Worm (Caenorhabditis elegans) whole organism, L4 larva: ENCODE measurements around the gene C08E8.4.

Source experiments
- F10B5.3 ChIP-seq: sonication (generic microtip); optimal IDR thresholded peaks from 2 replicates; lab custom pipeline; 2016; ENCODE audit warnings: mild to moderate bottlenecking, missing genetic modification characterization, missing compliant biosample characterization
- F26F4.8 ChIP-seq: fragments of 200-800 bp; sonication (Bioruptor generic); conservative IDR thresholded peaks from 2 replicates; pipeline ENCODE4 v1.3.6; 2022; ENCODE audit warnings: missing genetic modification characterization, missing compliant biosample characterization
- F44E2.7 ChIP-seq: fragments of 200-800 bp; sonication (Bioruptor generic); IDR thresholded peaks from 2 replicates; pipeline ENCODE4 v2.1.2; 2022; ENCODE audit warnings: missing genetic modification characterization, missing compliant biosample characterization
- F49E8.2 ChIP-seq: sonication (generic microtip); optimal IDR thresholded peaks from 2 replicates; lab custom pipeline; 2016; ENCODE audit warnings: missing compliant biosample characterization, mild to moderate bottlenecking, missing genetic modification characterization, borderline replicate concordance
- R02D3.7 ChIP-seq: fragments of 150-350 bp; sonication (generic microtip); optimal IDR thresholded peaks from 3 replicates; lab custom pipeline; 2014; ENCODE audit warnings: missing biosample characterization, missing genetic modification characterization
- Y105C5A.15 ChIP-seq: fragments of 200-800 bp; sonication (Bioruptor generic); IDR thresholded peaks from 2 replicates; pipeline ENCODE4 v1.3.6; 2022; ENCODE audit warnings: missing genetic modification characterization, missing compliant biosample characterization
- arid-1 ChIP-seq: fragments of 200-800 bp; sonication (Bioruptor generic); conservative IDR thresholded peaks from 2 replicates; pipeline ENCODE4 v1.3.6; 2022; ENCODE audit warnings: missing genetic modification reagents, missing genetic modification characterization, missing compliant biosample characterization
- ceh-32 ChIP-seq: sonication (generic microtip); optimal IDR thresholded peaks from 2 replicates; lab custom pipeline; 2016; ENCODE audit warnings: mild to moderate bottlenecking, missing genetic modification characterization, missing compliant biosample characterization; ENCODE audit not compliant: poor library complexity
- ceh-82 ChIP-seq: sonication (generic microtip); optimal IDR thresholded peaks from 2 replicates; lab custom pipeline; 2017; ENCODE audit warnings: missing biosample characterization, missing genetic modification characterization
- cey-2 ChIP-seq: sonication (generic microtip); optimal IDR thresholded peaks from 3 replicates; lab custom pipeline; 2017; ENCODE audit warnings: missing genetic modification characterization, mild to moderate bottlenecking, missing compliant biosample characterization, antibody characterized with exemption, borderline replicate concordance; ENCODE audit not compliant: insufficient read depth
- ctbp-1 ChIP-seq: fragments of 200-800 bp; sonication (Bioruptor generic); IDR thresholded peaks from 2 replicates; pipeline ENCODE4 v1.3.6; 2022; ENCODE audit warnings: missing genetic modification reagents, missing genetic modification characterization, missing compliant biosample characterization
- daf-16 ChIP-seq, 3 experiments: sonication (generic microtip); optimal IDR thresholded peaks; 2 replicates each; lab custom pipeline; 2016 to 2017; ENCODE audit warnings: missing genetic modification characterization in 3 of 3, missing genetic modification reagents in 3 of 3, mild to moderate bottlenecking in 2 of 3, missing compliant biosample characterization in 2 of 3, missing biosample characterization in 1 of 3, moderate library complexity in 1 of 3
- daf-8 ChIP-seq: fragments of 200-800 bp; sonication (Bioruptor generic); IDR thresholded peaks from 2 replicates; pipeline ENCODE4 v1.3.6; 2022; ENCODE audit warnings: missing genetic modification characterization, missing compliant biosample characterization
- dmd-6 ChIP-seq: fragments of 200-800 bp; sonication (Bioruptor generic); IDR thresholded peaks from 2 replicates; pipeline ENCODE4 v1.3.6; 2022; ENCODE audit warnings: missing genetic modification reagents, missing genetic modification characterization, missing compliant biosample characterization
- dve-1 ChIP-seq: sonication (generic microtip); optimal IDR thresholded peaks from 2 replicates; lab custom pipeline; 2017; ENCODE audit warnings: antibody characterized with exemption, mild to moderate bottlenecking, missing genetic modification characterization, missing compliant biosample characterization; ENCODE audit not compliant: insufficient read depth
- egl-27 ChIP-seq: sonication (generic microtip); optimal IDR thresholded peaks from 3 replicates; lab custom pipeline; 2017; ENCODE audit warnings: missing biosample characterization, missing genetic modification reagents, missing genetic modification characterization
- fos-1 ChIP-seq: fragments of 150-350 bp; optimal IDR thresholded peaks from 2 replicates; lab custom pipeline; 2014; ENCODE audit warnings: missing biosample characterization, missing genetic modification characterization
- hif-1 ChIP-seq, 2 experiments: sonication (generic microtip); optimal IDR thresholded peaks; 2 replicates each; lab custom pipeline; 2016 to 2017; ENCODE audit warnings: missing compliant biosample characterization in 2 of 2, missing genetic modification characterization in 2 of 2, missing genetic modification reagents in 2 of 2, missing genotype in 2 of 2, mild to moderate bottlenecking in 1 of 2
- hlh-11 ChIP-seq: fragments of 200-800 bp; sonication (Bioruptor generic); optimal IDR thresholded peaks from 2 replicates; lab custom pipeline; 2018; ENCODE audit warnings: mild to moderate bottlenecking, missing genetic modification characterization, missing compliant biosample characterization
- hlh-30 ChIP-seq: sonication (generic microtip); optimal IDR thresholded peaks from 2 replicates; lab custom pipeline; 2017; ENCODE audit warnings: antibody characterized with exemption, mild to moderate bottlenecking, missing genetic modification characterization, missing compliant biosample characterization; ENCODE audit not compliant: insufficient read depth
- jun-1 ChIP-seq: fragments of 150-350 bp; optimal IDR thresholded peaks from 2 replicates; lab custom pipeline; 2014; ENCODE audit warnings: missing biosample characterization, missing genetic modification reagents, missing genetic modification characterization
- lin-29 ChIP-seq: fragments of 200-800 bp; sonication (Bioruptor generic); IDR thresholded peaks from 2 replicates; pipeline ENCODE4 v1.3.6; 2022; ENCODE audit warnings: missing genetic modification reagents, missing genetic modification characterization, missing compliant biosample characterization
- lir-3 ChIP-seq: sonication (generic microtip); optimal IDR thresholded peaks from 2 replicates; lab custom pipeline; 2016; ENCODE audit warnings: mild to moderate bottlenecking, missing genetic modification characterization, missing compliant biosample characterization
- mdt-29 ChIP-seq: fragments of 200-800 bp; sonication (Bioruptor generic); IDR thresholded peaks from 2 replicates; pipeline ENCODE4 v1.3.6; 2022; ENCODE audit warnings: missing genetic modification reagents, missing genetic modification characterization, missing compliant biosample characterization
- mep-1 ChIP-seq: fragments of 150-350 bp; sonication (generic microtip); optimal IDR thresholded peaks from 3 replicates; lab custom pipeline; 2014; ENCODE audit warnings: missing biosample characterization, missing genetic modification characterization
- mxl-3 ChIP-seq: fragments of 200-800 bp; sonication (Bioruptor generic); optimal IDR thresholded peaks from 2 replicates; lab custom pipeline; 2018; ENCODE audit warnings: mild to moderate bottlenecking, missing genetic modification characterization, missing compliant biosample characterization
- nhr-237 ChIP-seq: sonication (generic microtip); optimal IDR thresholded peaks from 2 replicates; lab custom pipeline; 2017; ENCODE audit warnings: missing biosample characterization, missing genetic modification characterization
- nhr-28 ChIP-seq: fragments of 150-350 bp; optimal IDR thresholded peaks from 2 replicates; lab custom pipeline; 2014; ENCODE audit warnings: missing biosample characterization, missing genetic modification characterization
- nhr-42 ChIP-seq: fragments of 200-800 bp; sonication (Bioruptor generic); IDR thresholded peaks from 2 replicates; pipeline ENCODE4 v1.3.6; 2022; ENCODE audit warnings: missing genetic modification characterization, missing compliant biosample characterization
- nhr-48 ChIP-seq: sonication (generic microtip); optimal IDR thresholded peaks from 2 replicates; lab custom pipeline; 2016; ENCODE audit warnings: mild to moderate bottlenecking, missing genetic modification characterization, missing compliant biosample characterization
- nhr-77 ChIP-seq: fragments of 150-350 bp; optimal IDR thresholded peaks from 2 replicates; lab custom pipeline; 2014; ENCODE audit warnings: missing biosample characterization, missing genetic modification characterization
- php-3 ChIP-seq: fragments of 200-800 bp; sonication (Bioruptor generic); IDR thresholded peaks from 2 replicates; pipeline ENCODE4 v1.3.6; 2022; ENCODE audit warnings: missing genetic modification reagents, missing genetic modification characterization, missing compliant biosample characterization
- pqm-1 ChIP-seq: sonication (generic microtip); optimal IDR thresholded peaks from 2 replicates; lab custom pipeline; 2017; ENCODE audit warnings: missing biosample characterization, missing genetic modification characterization
- spr-1 ChIP-seq: sonication (generic microtip); optimal IDR thresholded peaks from 2 replicates; lab custom pipeline; 2016; ENCODE audit warnings: mild to moderate bottlenecking, missing genetic modification characterization, missing compliant biosample characterization
- tag-97 ChIP-seq: fragments of 200-800 bp; sonication (Bioruptor generic); IDR thresholded peaks from 2 replicates; pipeline ENCODE4 v1.3.6; 2022; ENCODE audit warnings: missing genetic modification characterization, missing compliant biosample characterization
- tra-1 ChIP-seq: fragments of 200-800 bp; sonication (Bioruptor generic); IDR thresholded peaks from 2 replicates; pipeline ENCODE4 v1.3.6; 2022; ENCODE audit warnings: missing genetic modification reagents, missing genetic modification characterization, missing compliant biosample characterization
- zag-1 ChIP-seq: fragments of 150-350 bp; optimal IDR thresholded peaks from 2 replicates; lab custom pipeline; 2014; ENCODE audit warnings: missing biosample characterization, missing genetic modification characterization
- zfp-3 ChIP-seq: fragments of 200-800 bp; sonication (Bioruptor generic); conservative IDR thresholded peaks from 2 replicates; pipeline ENCODE4 v1.3.6; 2022; ENCODE audit warnings: missing genetic modification reagents, missing genetic modification characterization, missing compliant biosample characterization
- zip-2 ChIP-seq: fragments of 150-350 bp; optimal IDR thresholded peaks from 2 replicates; lab custom pipeline; 2014; ENCODE audit warnings: missing biosample characterization, missing genetic modification characterization
- ztf-11 ChIP-seq: fragments of 150-350 bp; optimal IDR thresholded peaks from 2 replicates; lab custom pipeline; 2014; ENCODE audit warnings: missing biosample characterization, missing genetic modification characterization

Gene C08E8.4

ce11 chrV:18371579-18371978 is at the start of gene C08E8.4:
C08E8.4 (plus strand) TSS chrV:18371846.
- no peak for TF ChIP-seq ceh-32 (tag; lab: Kevin White, UChicago)
- TF ChIP-seq spr-1: no peak
- no peak for TF ChIP-seq nhr-42 (GFP tag; lab: Robert Waterston, UW)
- no peak for TF ChIP-seq tra-1
- no peak for TF ChIP-seq dmd-6
- TF ChIP-seq daf-8 (GFP tag; lab: Robert Waterston, UW): no peak
- TF ChIP-seq ztf-11 (tag; lab: Kevin White, UChicago): no peak
- TF ChIP-seq ceh-82 (tag; lab: Kevin White, UChicago): no peak
- TF ChIP-seq hlh-30: peak; percentile 35
- TF ChIP-seq ctbp-1 (GFP tag; lab: Robert Waterston, UW): no peak
- TF ChIP-seq nhr-237 (tag; lab: Kevin White, UChicago): no peak
- TF ChIP-seq F26F4.8 (GFP tag; lab: Robert Waterston, UW): no peak
- no peak for TF ChIP-seq egl-27 (tag; lab: Kevin White, UChicago)
- TF ChIP-seq lir-3 (tag; lab: Kevin White, UChicago): no peak
- no peak for TF ChIP-seq F49E8.2
- no peak for TF ChIP-seq R02D3.7
- TF ChIP-seq nhr-48: no peak
- TF ChIP-seq php-3 (GFP tag; lab: Robert Waterston, UW): peak; percentile 64; the same call in 1 of the 2 replicates
- peak; percentile 61 for TF ChIP-seq pqm-1 (tag; lab: Kevin White, UChicago)
- TF ChIP-seq hif-1 (tag; optimal IDR thresholded peaks at IDR 0.05; lab: Kevin White, UChicago): no peak
- peak; percentile 72 for TF ChIP-seq dve-1 (tag; lab: Kevin White, UChicago)
- no peak for TF ChIP-seq cey-2 (tag; lab: Kevin White, UChicago)
- peak; percentile 10 for TF ChIP-seq mep-1
- TF ChIP-seq arid-1 (GFP tag; lab: Robert Waterston, UW): no peak
- TF ChIP-seq zfp-3 (GFP tag; lab: Robert Waterston, UW): no peak
- TF ChIP-seq mdt-29: no peak
- TF ChIP-seq daf-16 (GFP tag; optimal IDR thresholded peaks at IDR 0.05; lab: Kevin White, UChicago): no peak
- TF ChIP-seq daf-16 (tag; optimal IDR thresholded peaks at IDR 0.05; lab: Kevin White, UChicago): peak; percentile 100
- TF ChIP-seq hlh-11 (tag; lab: Kevin White, UChicago): no peak
- peak; percentile 29 for TF ChIP-seq nhr-28 (tag; lab: Kevin White, UChicago)
- no peak for TF ChIP-seq Y105C5A.15
- peak; percentile 6 for TF ChIP-seq nhr-77 (tag; lab: Kevin White, UChicago)
- no peak for TF ChIP-seq lin-29 (GFP tag; lab: Robert Waterston, UW)
- TF ChIP-seq zag-1 (tag; lab: Kevin White, UChicago): no peak
- TF ChIP-seq F10B5.3: no peak
- no peak for TF ChIP-seq tag-97 (GFP tag; lab: Robert Waterston, UW)

ce11 chrV:18323231-18323630 is 48.4 kb upstream of the C08E8.4 start, which contains the start of gene B0462.5:
B0462.5 (minus strand) TSS chrV:18323331.
- TF ChIP-seq pqm-1 (tag; lab: Kevin White, UChicago) (peak; percentile 74), mxl-3 (no peak)

- no peak for TF ChIP-seq F44E2.7 (GFP tag; lab: Robert Waterston, UW)
- peak; percentile 39 for TF ChIP-seq hlh-11 (tag; lab: Kevin White, UChicago)
- peak; percentile 66 for TF ChIP-seq pqm-1 (tag; lab: Kevin White, UChicago)
- TF ChIP-seq nhr-28 (tag; lab: Kevin White, UChicago): peak; percentile 48
- TF ChIP-seq jun-1: no peak
- no peak for TF ChIP-seq zag-1 (tag; lab: Kevin White, UChicago)
- no peak for TF ChIP-seq zip-2 (tag; lab: Kevin White, UChicago)
- TF ChIP-seq fos-1 (tag; lab: Kevin White, UChicago): no peak
- 0 out of 2 replicates have a peak, but pooled peaks have one; percentile 18 for TF ChIP-seq php-3 (GFP tag; lab: Robert Waterston, UW)
- no peak for TF ChIP-seq egl-27 (tag; lab: Kevin White, UChicago)
- peak; percentile 55 for TF ChIP-seq dmd-6
- TF ChIP-seq, all 104 proteins: peak for 5
Observed at ce11 chrV:18324525-18324924, 47.1 kb upstream of the C08E8.4 start.
